Worm (Caenorhabditis elegans): Measurements from ENCODE around the gene T27A1.3.
"Not testable (repeated sequence)": the region's sequence is repeated elsewhere in the genome, so short reads cannot be mapped to it uniquely, and the experiment has no call there.

The T27A1.3 gene

ce11 chrII:555371-555770 is 20.0 kb downstream of the T27A1.3 start:
- TF ChIP-seq unc-62 (GFP tag; optimal IDR thresholded peaks at IDR 0.05), result no peak

- no peak for TF ChIP-seq unc-62 (GFP tag; optimal IDR thresholded peaks at IDR 0.05)
Observed at ce11 chrII:556185-556584, 20.9 kb downstream of the T27A1.3 start, which contains the start of the genes C09E8.1 and C09E8.6. TSS of gene C09E8.1 (plus strand) at chrII:556485. TSS of gene C09E8.6 (plus strand) at chrII:556497.

ce11 chrII:568776-569175 is 33.5 kb downstream of the T27A1.3 start, which contains the start of gene W08F4.5:
TSS of gene W08F4.5 (minus strand) at chrII:568876.
- TF ChIP-seq unc-62 (GFP tag; optimal IDR thresholded peaks at IDR 0.05), result no peak

- TF ChIP-seq unc-62 (GFP tag; optimal IDR thresholded peaks at IDR 0.05), result no peak
Observed at ce11 chrII:572010-572409, 36.7 kb downstream of the T27A1.3 start, which contains the start of gene mlt-8. TSS of gene mlt-8 (minus strand) at chrII:572110.

- no peak for TF ChIP-seq unc-62 (GFP tag; optimal IDR thresholded peaks at IDR 0.05)
Observed at ce11 chrII:574064-574463, 38.7 kb downstream of the T27A1.3 start.

ce11 chrII:577632-578031 is 42.3 kb downstream of the T27A1.3 start, which contains the start of gene W08F4.7:
TSS of gene W08F4.7 (minus strand) at chrII:577732.
- TF ChIP-seq unc-62 (GFP tag; optimal IDR thresholded peaks at IDR 0.05), result no peak

ce11 chrII:578803-579202 is 43.5 kb downstream of the T27A1.3 start:
- TF ChIP-seq unc-62 (GFP tag; optimal IDR thresholded peaks at IDR 0.05), result no peak

- TF ChIP-seq unc-62 (GFP tag; optimal IDR thresholded peaks at IDR 0.05), result no peak
Observed at ce11 chrII:580189-580643, 44.9 kb downstream of the T27A1.3 start, which contains the start of the genes cdc-37 and W08F4.3. TSS of gene cdc-37 (minus strand) at chrII:580593. TSS of gene W08F4.3 (plus strand) at chrII:580602.

ce11 chrII:581983-582382 is 46.7 kb downstream of the T27A1.3 start:
- no peak for TF ChIP-seq unc-62 (GFP tag; optimal IDR thresholded peaks at IDR 0.05)

- no peak for TF ChIP-seq unc-62 (GFP tag; optimal IDR thresholded peaks at IDR 0.05)
Observed at ce11 chrII:582649-583048, 47.3 kb downstream of the T27A1.3 start, which contains the start of gene fbxb-14. TSS of gene fbxb-14 (minus strand) at chrII:582749.

ce11 chrII:584321-584848 is 49.1 kb downstream of the T27A1.3 start, which contains the start of the genes W08F4.12 and W08F4.13:
TSS of gene W08F4.12 (minus strand) at chrII:584421.
TSS of gene W08F4.13 (plus strand) at chrII:584798.
- TF ChIP-seq unc-62 (GFP tag; optimal IDR thresholded peaks at IDR 0.05), result no peak

- no peak for TF ChIP-seq unc-62 (GFP tag; optimal IDR thresholded peaks at IDR 0.05)
Observed at ce11 chrII:587533-587932, 52.2 kb downstream of the T27A1.3 start, which contains the start of gene fbxb-34. TSS of gene fbxb-34 (plus strand) at chrII:587833.

ce11 chrII:591110-591509 is 55.8 kb downstream of the T27A1.3 start, which contains the start of gene W08F4.10:
TSS of gene W08F4.10 (minus strand) at chrII:591210.
- no peak for TF ChIP-seq unc-62 (GFP tag; optimal IDR thresholded peaks at IDR 0.05)

- not testable (repeated sequence) for TF ChIP-seq unc-62 (GFP tag; optimal IDR thresholded peaks at IDR 0.05)
Observed at ce11 chrII:593221-593620, 57.9 kb downstream of the T27A1.3 start, which contains the start of gene W08F4.1. TSS of gene W08F4.1 (plus strand) at chrII:593521.

Data from whole organism, dauer.